Worm (Caenorhabditis elegans) whole organism, young adult: ENCODE data around the gene F58H1.6.

ENCODE experiments used
- Y56A3A.18 ChIP-seq: fragments of 200-800 bp; sonication (Bioruptor generic); IDR thresholded peaks from 2 replicates; pipeline ENCODE4 v1.3.6; 2022; ENCODE audit warnings: missing genetic modification reagents, missing genetic modification characterization, missing compliant biosample characterization
- attf-3 ChIP-seq: fragments of 200-800 bp; sonication (Bioruptor generic); conservative IDR thresholded peaks from 2 replicates; pipeline ENCODE4 v1.3.6; 2022; ENCODE audit warnings: missing genetic modification reagents, missing genetic modification characterization, missing compliant biosample characterization
- bed-1 ChIP-seq: fragments of 200-800 bp; sonication (Bioruptor generic); IDR thresholded peaks from 2 replicates; pipeline ENCODE4 v1.3.6; 2022; ENCODE audit warnings: missing genetic modification reagents, missing genetic modification characterization, missing compliant biosample characterization
- die-1 ChIP-seq: sonication (generic microtip); optimal IDR thresholded peaks from 2 replicates; lab custom pipeline; 2016; ENCODE audit warnings: missing genotype, mild to moderate bottlenecking, missing genetic modification characterization, missing compliant biosample characterization
- let-607 ChIP-seq, 2 experiments: fragments of 200-800 bp in 1 of 2; sonication (Bioruptor generic) in 1 of 2; sonication (generic microtip) in 1 of 2; optimal IDR thresholded peaks; 2 replicates each; lab custom pipeline; 2016 to 2018; ENCODE audit warnings: mild to moderate bottlenecking in 2 of 2, missing compliant biosample characterization in 2 of 2, missing genetic modification characterization in 2 of 2, moderate library complexity in 2 of 2, missing genotype in 1 of 2
- rec-8 ChIP-seq, 2 experiments: sonication (generic microtip); optimal IDR thresholded peaks; 2 replicates each; lab custom pipeline; 2016; ENCODE audit warnings: mild to moderate bottlenecking in 2 of 2, missing genetic modification characterization in 2 of 2, missing genetic modification reagents in 2 of 2, missing genotype in 2 of 2, missing biosample characterization in 1 of 2, missing compliant biosample characterization in 1 of 2, moderate library complexity in 1 of 2
- xnd-1 ChIP-seq: sonication (generic microtip); optimal IDR thresholded peaks from 2 replicates; lab custom pipeline; 2016; ENCODE audit warnings: missing genotype, missing genetic modification reagents, missing genetic modification characterization, missing compliant biosample characterization
- zfh-2 ChIP-seq: fragments of 200-800 bp; sonication (Bioruptor generic); conservative IDR thresholded peaks from 2 replicates; pipeline ENCODE4 v1.3.6; 2022; ENCODE audit warnings: missing genetic modification reagents, missing genetic modification characterization, missing compliant biosample characterization

ce11 chrV:11905977-11906376 is 36.4 kb upstream of the F58H1.6 start:
- TF ChIP-seq attf-3 (GFP tag; lab: Robert Waterston, UW) (no peak), bed-1 (GFP tag; lab: Robert Waterston, UW) (no peak), die-1 (tag; lab: Kevin White, UChicago) (no peak), let-607 (tag; optimal IDR thresholded peaks at IDR 0.05; lab: Kevin White, UChicago) (no peak), rec-8 (tag; optimal IDR thresholded peaks at IDR 0.05; lab: Kevin White, UChicago) (no peak), zfh-2 (no peak), Y56A3A.18 (no peak), xnd-1 (tag; lab: Kevin White, UChicago) (no peak)
